Worm (Caenorhabditis elegans) whole organism, L1 larva: ENCODE data around the gene F44E2.10.

Experiments
- C16A3.4 ChIP-seq: fragments of 150-350 bp; optimal IDR thresholded peaks from 2 replicates; lab custom pipeline; 2014; ENCODE audit warnings: missing biosample characterization, missing genetic modification characterization
- F16B12.6 ChIP-seq: fragments of 150-350 bp; optimal IDR thresholded peaks from 2 replicates; lab custom pipeline; 2014; ENCODE audit warnings: missing biosample characterization, missing genetic modification characterization
- Y116A8C.19 ChIP-seq: sonication (generic microtip); optimal IDR thresholded peaks from 2 replicates; lab custom pipeline; 2016; ENCODE audit warnings: missing compliant biosample characterization, missing genetic modification characterization, borderline replicate concordance
- aha-1 ChIP-seq: fragments of 150-350 bp; optimal IDR thresholded peaks from 2 replicates; lab custom pipeline; 2014; ENCODE audit warnings: missing biosample characterization, missing genetic modification characterization
- alr-1 ChIP-seq: fragments of 200-800 bp; sonication (Bioruptor generic); optimal IDR thresholded peaks from 2 replicates; lab custom pipeline; 2018; ENCODE audit warnings: borderline replicate concordance, mild to moderate bottlenecking, missing genetic modification characterization, missing compliant biosample characterization
- ama-1 ChIP-seq: fragments of 150-350 bp; optimal IDR thresholded peaks from 2 replicates; lab custom pipeline; 2014
- ceh-63 ChIP-seq: fragments of 200-800 bp; sonication (Bioruptor generic); optimal IDR thresholded peaks from 2 replicates; lab custom pipeline; 2018; ENCODE audit warnings: mild to moderate bottlenecking, missing genetic modification characterization, missing compliant biosample characterization
- ceh-8 ChIP-seq: fragments of 200-800 bp; sonication (Bioruptor generic); optimal IDR thresholded peaks from 2 replicates; lab custom pipeline; 2018; ENCODE audit warnings: mild to moderate bottlenecking, missing genetic modification characterization, moderate library complexity, missing compliant biosample characterization
- ceh-82 ChIP-seq, 3 experiments: fragments of 150-350 bp in 1 of 3; sonication (generic microtip) in 2 of 3; optimal IDR thresholded peaks; 2 replicates each; lab custom pipeline; 2014 to 2017; ENCODE audit warnings: missing biosample characterization in 3 of 3, missing genetic modification characterization in 3 of 3
- ceh-90 ChIP-seq: sonication (generic microtip); optimal IDR thresholded peaks from 2 replicates; lab custom pipeline; 2016; ENCODE audit warnings: missing genetic modification characterization, missing compliant biosample characterization
- ces-1 ChIP-seq: fragments of 150-350 bp; optimal IDR thresholded peaks from 2 replicates; lab custom pipeline; 2014; ENCODE audit warnings: missing biosample characterization, missing genetic modification reagents, missing genetic modification characterization
- dsc-1 ChIP-seq: sonication (generic microtip); optimal IDR thresholded peaks from 2 replicates; lab custom pipeline; 2016; ENCODE audit warnings: mild to moderate bottlenecking, missing genetic modification characterization, missing compliant biosample characterization
- efl-1 ChIP-seq, 4 experiments: fragments of 150-350 bp; optimal IDR thresholded peaks in 3 of 4; peaks in 1 of 4; 1 replicate in 1 of 4; 2 replicates in 3 of 4; lab custom pipeline; 2014; ENCODE audit warnings: missing biosample characterization in 2 of 4, missing genetic modification characterization in 2 of 4, missing genetic modification reagents in 2 of 4
- elt-2 ChIP-seq: sonication (generic microtip); optimal IDR thresholded peaks from 2 replicates; lab custom pipeline; 2016; ENCODE audit warnings: missing genetic modification characterization, mild to moderate bottlenecking, inconsistent platforms, missing compliant biosample characterization, missing genetic modification reagents
- elt-3 ChIP-seq, 6 experiments: fragments of 150-350 bp in 1 of 6; sonication (generic microtip); optimal IDR thresholded peaks; 2 replicates each; lab custom pipeline; 2017 to 2018; ENCODE audit warnings: missing biosample characterization in 6 of 6, missing genetic modification characterization in 6 of 6, inconsistent platforms in 1 of 6
- fkh-4 ChIP-seq: sonication (generic microtip); optimal IDR thresholded peaks from 2 replicates; lab custom pipeline; 2016; ENCODE audit warnings: missing compliant biosample characterization, missing genetic modification characterization, borderline replicate concordance
- fos-1 ChIP-seq: fragments of 150-350 bp; optimal IDR thresholded peaks from 2 replicates; lab custom pipeline; 2014; ENCODE audit warnings: missing biosample characterization, missing genetic modification characterization
- grh-1 ChIP-seq: fragments of 200-800 bp; sonication (Bioruptor generic); IDR thresholded peaks from 2 replicates; pipeline ENCODE4 v1.3.6; 2022; ENCODE audit warnings: missing genetic modification reagents, missing genetic modification characterization, missing compliant biosample characterization
- isw-1 ChIP-seq: fragments of 200-800 bp; sonication (Bioruptor generic); IDR thresholded peaks from 2 replicates; pipeline ENCODE4 v1.3.6; 2022; ENCODE audit warnings: missing genetic modification characterization, missing compliant biosample characterization
- lin-15B ChIP-seq: fragments of 150-350 bp; sonication (generic microtip); optimal IDR thresholded peaks from 3 replicates; lab custom pipeline; 2014; ENCODE audit warnings: missing biosample characterization, missing genetic modification characterization
- lin-35 ChIP-seq, 2 experiments: fragments of 150-350 bp; optimal IDR thresholded peaks; 2 replicates each; lab custom pipeline; 2014; ENCODE audit warnings: missing biosample characterization in 2 of 2, missing genetic modification characterization in 2 of 2, missing genetic modification reagents in 2 of 2
- lir-3 ChIP-seq: sonication (generic microtip); optimal IDR thresholded peaks from 2 replicates; lab custom pipeline; 2016; ENCODE audit warnings: mild to moderate bottlenecking, missing genetic modification characterization, moderate library complexity, missing compliant biosample characterization; ENCODE audit not compliant: poor library complexity
- mab-9 ChIP-seq: fragments of 200-800 bp; sonication (Bioruptor generic); IDR thresholded peaks from 2 replicates; pipeline ENCODE4 v1.3.6; 2022; ENCODE audit warnings: missing genetic modification reagents, missing genetic modification characterization, missing compliant biosample characterization
- mdl-1 ChIP-seq, 2 experiments: fragments of 150-350 bp; optimal IDR thresholded peaks; 2 replicates each; lab custom pipeline; 2014 to 2017; ENCODE audit warnings: missing biosample characterization in 2 of 2, missing genetic modification characterization in 2 of 2, inconsistent platforms in 1 of 2
- mep-1 ChIP-seq: fragments of 150-350 bp; optimal IDR thresholded peaks from 2 replicates; lab custom pipeline; 2014; ENCODE audit warnings: missing biosample characterization, missing genetic modification characterization
- nhr-19 ChIP-seq: fragments of 200-800 bp; sonication (Bioruptor generic); conservative IDR thresholded peaks from 2 replicates; pipeline ENCODE4 v1.3.6; 2022; ENCODE audit warnings: missing genetic modification characterization, missing compliant biosample characterization
- nhr-237 ChIP-seq: fragments of 150-350 bp; optimal IDR thresholded peaks from 2 replicates; lab custom pipeline; 2014; ENCODE audit warnings: missing biosample characterization, missing genetic modification characterization
- nhr-47 ChIP-seq: sonication (generic microtip); optimal IDR thresholded peaks from 2 replicates; lab custom pipeline; 2016; ENCODE audit warnings: mild to moderate bottlenecking, missing genetic modification characterization, moderate library complexity, missing compliant biosample characterization
- nhr-71 ChIP-seq: sonication (generic microtip); optimal IDR thresholded peaks from 2 replicates; lab custom pipeline; 2016; ENCODE audit warnings: mild to moderate bottlenecking, missing genetic modification characterization, moderate library complexity, missing compliant biosample characterization
- nhr-77 ChIP-seq: fragments of 150-350 bp; optimal IDR thresholded peaks from 2 replicates; lab custom pipeline; 2014; ENCODE audit warnings: missing biosample characterization, missing genetic modification characterization
- nhr-84 ChIP-seq: sonication (generic microtip); optimal IDR thresholded peaks from 2 replicates; lab custom pipeline; 2017; ENCODE audit warnings: missing biosample characterization, missing genetic modification characterization
- nhr-85 ChIP-seq: sonication (generic microtip); peaks from one replicate; lab custom pipeline; 2016; ENCODE audit warnings: missing genetic modification characterization, inconsistent platforms, missing compliant biosample characterization
- pqm-1 ChIP-seq: sonication (generic microtip); optimal IDR thresholded peaks from 3 replicates; lab custom pipeline; 2017; ENCODE audit warnings: missing biosample characterization, missing genetic modification characterization
- rnt-1 ChIP-seq: sonication (generic microtip); optimal IDR thresholded peaks from 2 replicates; lab custom pipeline; 2016; ENCODE audit warnings: mild to moderate bottlenecking, missing genetic modification characterization, moderate library complexity, missing compliant biosample characterization
- snpc-4 ChIP-seq: fragments of 150-350 bp; optimal IDR thresholded peaks from 2 replicates; lab custom pipeline; 2014; ENCODE audit warnings: missing biosample characterization, missing genetic modification characterization
- snu-23 ChIP-seq: sonication (generic microtip); optimal IDR thresholded peaks from 2 replicates; lab custom pipeline; 2016; ENCODE audit warnings: missing genetic modification characterization, missing compliant biosample characterization
- swsn-7 ChIP-seq: sonication (generic microtip); optimal IDR thresholded peaks from 2 replicates; lab custom pipeline; 2016; ENCODE audit warnings: missing genetic modification characterization, missing compliant biosample characterization
- tbx-2 ChIP-seq: sonication (generic microtip); optimal IDR thresholded peaks from 2 replicates; lab custom pipeline; 2016; ENCODE audit warnings: missing genetic modification characterization, missing compliant biosample characterization
- tlp-1 ChIP-seq: fragments of 150-350 bp; optimal IDR thresholded peaks from 2 replicates; lab custom pipeline; 2014; ENCODE audit warnings: missing biosample characterization, missing genetic modification characterization
- unc-130 ChIP-seq: fragments of 150-350 bp; optimal IDR thresholded peaks from 2 replicates; lab custom pipeline; 2017; ENCODE audit warnings: missing biosample characterization, missing genetic modification characterization, inconsistent platforms
- unc-30 ChIP-seq: sonication (generic microtip); optimal IDR thresholded peaks from 2 replicates; lab custom pipeline; 2017; ENCODE audit warnings: missing biosample characterization, missing genetic modification characterization
- unc-62 ChIP-seq: fragments of 150-350 bp; optimal IDR thresholded peaks from 2 replicates; lab custom pipeline; 2014; ENCODE audit warnings: missing biosample characterization, missing genetic modification reagents, missing genetic modification characterization
- unc-86 ChIP-seq: sonication (generic microtip); optimal IDR thresholded peaks from 2 replicates; lab custom pipeline; 2016; ENCODE audit warnings: missing genetic modification characterization, missing compliant biosample characterization
- unc-98 ChIP-seq: fragments of 200-800 bp; sonication (Bioruptor generic); IDR thresholded peaks from 2 replicates; pipeline ENCODE4 v1.3.6; 2022; ENCODE audit warnings: missing genetic modification characterization, missing compliant biosample characterization
- vab-15 ChIP-seq: sonication (generic microtip); optimal IDR thresholded peaks from 2 replicates; lab custom pipeline; 2017; ENCODE audit warnings: missing genotype, mild to moderate bottlenecking, missing genetic modification characterization, missing compliant biosample characterization
- zag-1 ChIP-seq: fragments of 150-350 bp; optimal IDR thresholded peaks from 2 replicates; lab custom pipeline; 2014; ENCODE audit warnings: missing biosample characterization, missing genetic modification characterization
- zip-4 ChIP-seq: fragments of 200-800 bp; sonication (Bioruptor generic); optimal IDR thresholded peaks from 2 replicates; lab custom pipeline; 2018; ENCODE audit warnings: mild to moderate bottlenecking, missing genetic modification characterization, moderate library complexity, missing compliant biosample characterization
- ztf-4 ChIP-seq: fragments of 150-350 bp; optimal IDR thresholded peaks from 2 replicates; lab custom pipeline; 2014; ENCODE audit warnings: missing biosample characterization, missing genetic modification characterization

F44E2.10 gene

ce11 chrIII:8797211-8797733, 33.6 kb downstream of the F44E2.10 start (continued):
- peak; percentile 20 to 92 for TF ChIP-seq mdl-1 (tag; optimal IDR thresholded peaks at IDR 0.05; lab: Kevin White, UChicago)
- peak; percentile 92 for TF ChIP-seq unc-86
- peak; percentile 68 to 73 (median 69) for TF ChIP-seq ceh-82 (tag; optimal IDR thresholded peaks at IDR 0.05; lab: Kevin White, UChicago)
- TF ChIP-seq ama-1 (lab: Kevin White, UChicago): no peak
- peak; percentile 88 for TF ChIP-seq nhr-47 (tag; lab: Kevin White, UChicago)
- no peak for TF ChIP-seq alr-1 (tag; lab: Kevin White, UChicago)
- TF ChIP-seq unc-30 (tag; lab: Kevin White, UChicago): no peak
- TF ChIP-seq fos-1: peak; percentile 87
- peak; percentile 28 for TF ChIP-seq ceh-8 (GFP tag; lab: Kevin White, UChicago)
- TF ChIP-seq lir-3: peak; percentile 62
- peak; percentile 11 for TF ChIP-seq fkh-4 (tag; lab: Kevin White, UChicago)
- peak; percentile 86 for TF ChIP-seq tbx-2 (tag; lab: Kevin White, UChicago)
- TF ChIP-seq swsn-7: peak; percentile 87
- TF ChIP-seq vab-15 (tag; lab: Kevin White, UChicago): peak; percentile 25
- TF ChIP-seq nhr-77 (tag; lab: Kevin White, UChicago): peak; percentile 61
- TF ChIP-seq aha-1: no peak
- no peak for TF ChIP-seq nhr-237 (tag; lab: Kevin White, UChicago)
- TF ChIP-seq nhr-19 (GFP tag; lab: Robert Waterston, UW): peak; percentile 72
- TF ChIP-seq Y116A8C.19 (tag; lab: Kevin White, UChicago): no peak
- peak in 5 of 6 experiments; percentile 2 to 87 (median 69) for TF ChIP-seq elt-3 (tag; optimal IDR thresholded peaks at IDR 0.05; lab: Kevin White, UChicago)
- peak; percentile 95 for TF ChIP-seq nhr-71 (tag; lab: Kevin White, UChicago)
- TF ChIP-seq tlp-1 (tag; lab: Kevin White, UChicago): no peak
- TF ChIP-seq isw-1: peak; percentile 52
- TF ChIP-seq zag-1: peak; percentile 71
- TF ChIP-seq lin-15B: no peak
- TF ChIP-seq unc-62 (GFP tag; lab: Kevin White, UChicago): no peak
- TF ChIP-seq ztf-4 (tag; lab: Kevin White, UChicago): peak; percentile 78
- peak; percentile 91 for TF ChIP-seq elt-2 (tag; lab: Kevin White, UChicago)
- TF ChIP-seq unc-130 (tag; lab: Kevin White, UChicago): no peak
- peak; percentile 91 for TF ChIP-seq dsc-1 (tag; lab: Kevin White, UChicago)
- peak; percentile 60 for TF ChIP-seq grh-1 (GFP tag; lab: Robert Waterston, UW)
- TF ChIP-seq mep-1 (tag; lab: Kevin White, UChicago): peak; percentile 84
- no peak for TF ChIP-seq unc-98 (GFP tag; lab: Robert Waterston, UW)
- no peak for TF ChIP-seq ceh-90 (tag; lab: Kevin White, UChicago)
- no peak for TF ChIP-seq ceh-63 (GFP tag; lab: Kevin White, UChicago)
- TF ChIP-seq mab-9 (GFP tag; lab: Robert Waterston, UW): 0 out of 2 replicates have a peak, but pooled peaks have one; percentile 67
- TF ChIP-seq ces-1: no peak

- no peak for TF ChIP-seq nhr-84
- TF ChIP-seq C16A3.4 (tag; lab: Kevin White, UChicago): peak; percentile 84
- TF ChIP-seq lin-15B: no peak
- peak; percentile 83 to 84 for TF ChIP-seq lin-35 (GFP tag; optimal IDR thresholded peaks at IDR 0.05; lab: Kevin White, UChicago)
- peak; percentile 98 for TF ChIP-seq snu-23 (GFP tag; lab: Kevin White, UChicago)
- TF ChIP-seq aha-1: peak; percentile 84
- peak; percentile 100 for TF ChIP-seq nhr-85
- peak; percentile 7 for TF ChIP-seq F16B12.6 (tag; lab: Kevin White, UChicago)
- TF ChIP-seq mab-9 (GFP tag; lab: Robert Waterston, UW): peak; percentile 79
- no peak for TF ChIP-seq Y116A8C.19 (tag; lab: Kevin White, UChicago)
- TF ChIP-seq elt-3 (tag; optimal IDR thresholded peaks at IDR 0.05; lab: Kevin White, UChicago): peak in 3 of 6 experiments; percentile 73 to 95 (median 93)
- TF ChIP-seq snpc-4 (tag; lab: Kevin White, UChicago): peak; percentile 95
- TF ChIP-seq rnt-1 (tag; lab: Kevin White, UChicago): peak; percentile 94
- peak; percentile 52 for TF ChIP-seq fkh-4 (tag; lab: Kevin White, UChicago)
- TF ChIP-seq ces-1: no peak
- TF ChIP-seq fos-1: peak; percentile 92
- peak; percentile 77 for TF ChIP-seq zip-4
- TF ChIP-seq tlp-1 (tag; lab: Kevin White, UChicago): no peak
- peak; percentile 75 for TF ChIP-seq zag-1
- no peak for TF ChIP-seq pqm-1
- TF ChIP-seq elt-2 (tag; lab: Kevin White, UChicago): peak; percentile 63
- TF ChIP-seq unc-62 (GFP tag; lab: Kevin White, UChicago): peak; percentile 57
- peak; percentile 98 for TF ChIP-seq unc-86
- TF ChIP-seq efl-1 (optimal IDR thresholded peaks at IDR 0.05; lab: Kevin White, UChicago): peak; percentile 89 to 95
- peak; percentile 60 to 98 for TF ChIP-seq efl-1 (GFP tag; optimal IDR thresholded peaks at IDR 0.05 in 1 of 2; lab: Kevin White, UChicago)
- no peak for TF ChIP-seq alr-1 (tag; lab: Kevin White, UChicago)
- peak; percentile 91 for TF ChIP-seq unc-130 (tag; lab: Kevin White, UChicago)
- TF ChIP-seq ztf-4 (tag; lab: Kevin White, UChicago): peak; percentile 96
Observed at ce11 chrIII:8795595-8796141, 35.2 kb downstream of the F44E2.10 start.
